Worm (Caenorhabditis elegans) whole organism, L3 larva: ENCODE measurements around the gene alkb-8.

Experiments
- R02D3.7 ChIP-seq: fragments of 150-350 bp; optimal IDR thresholded peaks from 2 replicates; lab custom pipeline; 2014; ENCODE audit warnings: missing biosample characterization, missing genetic modification characterization
- ZK546.5 ChIP-seq: sonication (generic microtip); optimal IDR thresholded peaks from 2 replicates; lab custom pipeline; 2017; ENCODE audit warnings: missing biosample characterization, missing genetic modification characterization
- ama-1 ChIP-seq: fragments of 150-350 bp; optimal IDR thresholded peaks from 2 replicates; lab custom pipeline; 2018
- ceh-16 ChIP-seq: sonication (generic microtip); optimal IDR thresholded peaks from 2 replicates; lab custom pipeline; 2017; ENCODE audit warnings: missing biosample characterization, missing genetic modification characterization
- ceh-28 ChIP-seq: fragments of 150-350 bp; optimal IDR thresholded peaks from 2 replicates; lab custom pipeline; 2014; ENCODE audit warnings: missing biosample characterization, missing genetic modification reagents, missing genetic modification characterization
- ceh-9 ChIP-seq: sonication (generic microtip); optimal IDR thresholded peaks from 2 replicates; lab custom pipeline; 2018; ENCODE audit warnings: missing biosample characterization, missing genetic modification characterization
- daf-12 ChIP-seq: fragments of 150-350 bp; optimal IDR thresholded peaks from 2 replicates; lab custom pipeline; 2014; ENCODE audit warnings: missing biosample characterization, missing genetic modification reagents, missing genetic modification characterization
- egl-27 ChIP-seq: sonication (generic microtip); optimal IDR thresholded peaks from 4 replicates; lab custom pipeline; 2017; ENCODE audit warnings: missing biosample characterization, missing genetic modification reagents, missing genetic modification characterization
- egl-5 ChIP-seq: fragments of 150-350 bp; optimal IDR thresholded peaks from 2 replicates; lab custom pipeline; 2017; ENCODE audit warnings: missing biosample characterization, missing genetic modification reagents, missing genetic modification characterization, inconsistent platforms
- elt-2 ChIP-seq: sonication (generic microtip); optimal IDR thresholded peaks from 2 replicates; lab custom pipeline; 2016; ENCODE audit warnings: missing genetic modification reagents, mild to moderate bottlenecking, missing genetic modification characterization, missing compliant biosample characterization
- eor-1 ChIP-seq, 2 experiments: fragments of 150-350 bp; optimal IDR thresholded peaks; 2 replicates each; lab custom pipeline; 2014 to 2018; ENCODE audit warnings: missing biosample characterization in 2 of 2, missing genetic modification characterization in 2 of 2
- fkh-2 ChIP-seq: fragments of 150-350 bp; optimal IDR thresholded peaks from 2 replicates; lab custom pipeline; 2014; ENCODE audit warnings: missing biosample characterization, missing genetic modification reagents, missing genetic modification characterization
- hmg-11 ChIP-seq: sonication (generic microtip); optimal IDR thresholded peaks from 2 replicates; lab custom pipeline; 2016; ENCODE audit warnings: missing genetic modification characterization, missing compliant biosample characterization
- jun-1 ChIP-seq: fragments of 150-350 bp; optimal IDR thresholded peaks from 2 replicates; lab custom pipeline; 2014; ENCODE audit warnings: missing biosample characterization, missing genetic modification reagents, missing genetic modification characterization
- lin-15B ChIP-seq: fragments of 150-350 bp; optimal IDR thresholded peaks from 2 replicates; lab custom pipeline; 2014; ENCODE audit warnings: missing biosample characterization, missing genetic modification characterization
- lin-39 ChIP-seq: fragments of 150-350 bp; optimal IDR thresholded peaks from 2 replicates; lab custom pipeline; 2018; ENCODE audit warnings: missing biosample characterization, missing genetic modification reagents, missing genetic modification characterization
- mdl-1 ChIP-seq: fragments of 150-350 bp; optimal IDR thresholded peaks from 2 replicates; lab custom pipeline; 2014; ENCODE audit warnings: missing biosample characterization, missing genetic modification characterization
- mml-1 ChIP-seq: fragments of 150-350 bp; sonication (generic microtip); optimal IDR thresholded peaks from 3 replicates; lab custom pipeline; 2014; ENCODE audit warnings: missing biosample characterization, missing genetic modification characterization
- nfya-1 ChIP-seq: sonication (generic microtip); optimal IDR thresholded peaks from 2 replicates; lab custom pipeline; 2017; ENCODE audit warnings: missing genetic modification characterization, mild to moderate bottlenecking, missing compliant biosample characterization, antibody characterized with exemption, moderate library complexity; ENCODE audit not compliant: insufficient read depth
- nhr-11 ChIP-seq: fragments of 150-350 bp; optimal IDR thresholded peaks from 2 replicates; lab custom pipeline; 2014; ENCODE audit warnings: missing biosample characterization, missing genetic modification characterization
- nhr-12 ChIP-seq: fragments of 150-350 bp; optimal IDR thresholded peaks from 2 replicates; lab custom pipeline; 2014; ENCODE audit warnings: missing biosample characterization, missing genetic modification characterization
- nhr-23 ChIP-seq: fragments of 150-350 bp; optimal IDR thresholded peaks from 2 replicates; lab custom pipeline; 2014; ENCODE audit warnings: missing biosample characterization, missing genetic modification reagents, missing genetic modification characterization
- nhr-25 ChIP-seq: sonication (generic microtip); optimal IDR thresholded peaks from 2 replicates; lab custom pipeline; 2017; ENCODE audit warnings: missing biosample characterization, missing genetic modification characterization
- nhr-28 ChIP-seq: fragments of 150-350 bp; optimal IDR thresholded peaks from 2 replicates; lab custom pipeline; 2014; ENCODE audit warnings: missing biosample characterization, missing genetic modification characterization
- nhr-43 ChIP-seq: sonication (generic microtip); optimal IDR thresholded peaks from 2 replicates; lab custom pipeline; 2016; ENCODE audit warnings: mild to moderate bottlenecking, missing genetic modification characterization, missing compliant biosample characterization; ENCODE audit not compliant: poor library complexity, severe bottlenecking
- nhr-76 ChIP-seq: fragments of 150-350 bp; sonication (generic microtip); optimal IDR thresholded peaks from 5 replicates; lab custom pipeline; 2014; ENCODE audit warnings: missing biosample characterization, missing genetic modification characterization
- pha-4 ChIP-seq: fragments of 150-350 bp; optimal IDR thresholded peaks from 2 replicates; lab custom pipeline; 2014; ENCODE audit warnings: missing biosample characterization, missing genetic modification reagents, missing genetic modification characterization
- pqm-1 ChIP-seq: fragments of 150-350 bp; optimal IDR thresholded peaks from 2 replicates; lab custom pipeline; 2017; ENCODE audit warnings: missing biosample characterization, missing genetic modification characterization, inconsistent platforms
- sea-2 ChIP-seq: fragments of 150-350 bp; sonication (generic microtip); optimal IDR thresholded peaks from 4 replicates; lab custom pipeline; 2014; ENCODE audit warnings: missing biosample characterization, missing genetic modification reagents, missing genetic modification characterization
- zag-1 ChIP-seq: fragments of 150-350 bp; optimal IDR thresholded peaks from 2 replicates; lab custom pipeline; 2014; ENCODE audit warnings: missing biosample characterization, missing genetic modification characterization
- ztf-11 ChIP-seq: fragments of 150-350 bp; optimal IDR thresholded peaks from 2 replicates; lab custom pipeline; 2014; ENCODE audit warnings: missing biosample characterization, missing genetic modification characterization
- ztf-4 ChIP-seq: fragments of 150-350 bp; optimal IDR thresholded peaks from 2 replicates; lab custom pipeline; 2014; ENCODE audit warnings: missing biosample characterization, missing genetic modification characterization

The alkb-8 gene

DNA sequence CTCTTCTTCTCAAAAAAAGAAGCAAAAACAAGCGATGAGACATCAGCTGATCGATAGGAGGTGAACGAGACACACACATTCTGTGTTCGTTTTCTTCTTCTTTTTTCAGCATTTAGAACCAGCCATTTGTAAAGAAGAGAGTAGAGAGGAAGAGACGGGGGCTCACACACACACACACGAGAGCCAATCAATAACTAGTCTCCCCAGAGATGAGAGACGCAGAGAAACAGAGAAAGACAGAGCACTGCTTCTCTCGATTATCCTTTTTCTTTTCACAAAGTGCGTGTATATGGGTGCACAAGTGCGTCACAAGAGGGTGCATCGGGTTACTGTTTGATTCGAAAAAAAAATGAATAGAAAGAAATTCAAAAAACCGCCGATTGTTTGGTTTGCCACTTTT lies 31.8 kb upstream of the alkb-8 start (continued):
- TF ChIP-seq ceh-28 (tag; lab: Kevin White, UChicago) (peak; percentile 90), nhr-11 (tag; lab: Kevin White, UChicago) (no peak), zag-1 (tag; lab: Kevin White, UChicago) (no peak), nhr-25 (tag; lab: Kevin White, UChicago) (no peak)

DNA sequence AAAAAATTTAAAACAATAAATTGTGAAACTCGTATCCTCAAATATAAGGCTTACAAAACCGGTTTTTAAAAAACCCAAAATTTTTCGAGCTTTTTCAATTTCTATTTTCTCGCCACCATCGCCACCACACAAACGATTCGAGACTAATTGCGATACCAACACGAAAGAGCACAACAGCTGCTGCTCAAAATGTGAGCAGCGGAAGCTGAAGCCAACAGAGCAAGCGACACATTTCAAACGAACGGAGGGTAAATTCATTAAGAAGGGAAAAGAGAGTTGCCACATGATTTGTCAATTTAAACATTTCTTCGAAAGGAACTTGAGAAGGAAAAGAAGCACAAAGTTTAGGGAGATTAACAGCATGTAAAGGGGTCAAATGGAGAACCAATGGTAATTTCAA lies 30.0 kb upstream of the alkb-8 start:
- TF ChIP-seq ceh-9 (tag; lab: Kevin White, UChicago) (no peak), lin-39 (tag; lab: Kevin White, UChicago) (peak; percentile 36)

DNA sequence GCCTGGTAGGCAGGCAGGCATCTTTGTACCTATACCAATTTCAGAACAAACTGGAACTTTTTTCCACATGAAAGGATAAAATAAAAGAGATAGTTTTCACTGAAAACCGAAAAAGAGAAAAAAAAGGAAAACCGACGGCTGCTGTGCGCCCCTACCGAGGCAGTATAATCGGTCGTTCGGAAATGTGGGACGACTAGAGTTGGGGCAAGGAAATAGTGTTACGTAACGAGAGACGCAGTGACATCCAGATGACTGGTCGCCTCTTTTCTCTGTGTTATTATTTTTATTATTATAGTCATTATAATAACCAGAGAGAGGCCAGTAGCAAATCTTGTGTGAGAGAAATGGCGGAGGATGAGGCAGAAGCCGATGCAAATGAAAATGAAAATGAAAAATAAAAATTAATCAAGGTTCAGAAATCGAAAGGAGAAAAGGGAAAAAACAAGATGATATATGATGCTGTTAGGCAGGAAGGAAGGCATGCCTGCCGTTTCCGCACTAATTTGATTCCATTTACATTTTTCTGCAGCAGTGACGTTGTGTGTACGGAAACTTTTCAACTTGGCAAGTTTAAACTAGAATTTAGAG lies 27.7 kb upstream of the alkb-8 start:
- TF ChIP-seq hmg-11 (tag; lab: Kevin White, UChicago) (peak; percentile 29), daf-12 (tag; lab: Kevin White, UChicago) (no peak), nhr-23 (peak; percentile 23), nfya-1 (peak; percentile 32), R02D3.7 (tag; lab: Kevin White, UChicago) (no peak)

- TF ChIP-seq ceh-16 (no peak), nhr-25 (tag; lab: Kevin White, UChicago) (no peak), nfya-1 (peak; percentile 87), nhr-11 (tag; lab: Kevin White, UChicago) (no peak), mml-1 (tag; lab: Kevin White, UChicago) (no peak), pha-4 (no peak)
Measured at ce11 chrIII:3682869-3683403, 26.2 kb upstream of the alkb-8 start.

DNA sequence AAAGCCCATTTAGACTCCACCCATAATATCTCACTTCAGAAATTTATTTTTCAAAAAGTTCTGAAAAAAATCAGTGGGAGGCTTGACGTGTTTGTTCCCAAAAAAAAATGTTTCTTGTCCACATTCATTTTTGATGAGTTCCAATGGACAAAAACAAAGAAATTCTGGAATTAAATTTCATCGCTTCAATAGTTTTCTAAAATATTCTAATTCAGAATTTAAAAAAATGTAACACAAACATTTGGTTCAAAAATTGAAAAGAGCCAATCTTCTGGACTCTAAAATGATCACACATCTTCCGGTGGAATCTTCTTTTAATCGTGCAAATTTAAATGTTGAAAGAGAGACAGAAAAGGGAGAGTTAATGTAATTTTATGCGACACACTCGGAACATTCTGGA lies 16.6 kb upstream of the alkb-8 start:
- TF ChIP-seq nfya-1 (no peak), ZK546.5 (tag; lab: Kevin White, UChicago) (no peak), zag-1 (tag; lab: Kevin White, UChicago) (no peak), ztf-11 (no peak), nhr-76 (tag; lab: Kevin White, UChicago) (no peak), mdl-1 (tag; lab: Kevin White, UChicago) (no peak), pha-4 (no peak), nhr-12 (no peak), nhr-28 (tag; lab: Kevin White, UChicago) (no peak), pqm-1 (tag; lab: Kevin White, UChicago) (no peak)

DNA sequence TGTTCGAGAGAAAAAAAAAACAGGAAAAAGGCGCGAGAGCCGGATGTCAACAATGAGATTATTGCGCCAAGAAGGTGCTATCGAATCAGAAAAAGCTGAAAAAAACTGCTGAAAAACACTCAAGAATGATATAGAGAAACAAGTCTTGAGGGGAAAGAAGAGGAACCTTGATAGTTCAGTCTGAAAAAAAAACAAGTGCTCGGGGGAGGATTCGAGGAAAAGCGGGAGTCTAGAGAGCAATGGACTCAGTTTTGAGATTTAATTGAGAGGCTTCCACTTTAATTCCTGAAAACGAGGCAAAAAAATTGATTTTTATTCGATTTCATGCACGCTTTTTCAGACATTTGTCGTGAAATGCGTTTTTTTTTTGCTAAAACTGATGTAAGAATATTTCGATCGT lies 14.6 kb upstream of the alkb-8 start, which contains the start of gene npr-15:
npr-15 (minus strand) TSS at position 101 of the 400 bp plus-strand sequence.
- TF ChIP-seq egl-27 (tag; lab: Kevin White, UChicago) = no peak
- TF ChIP-seq, all 47 proteins: peak for 0

ce11 chrIII:3698366-3698765 lies 10.8 kb upstream of the alkb-8 start:
- no peak for TF ChIP-seq ceh-9 (tag; lab: Kevin White, UChicago)
- no peak for TF ChIP-seq ztf-4
- no peak for TF ChIP-seq ceh-16

DNA sequence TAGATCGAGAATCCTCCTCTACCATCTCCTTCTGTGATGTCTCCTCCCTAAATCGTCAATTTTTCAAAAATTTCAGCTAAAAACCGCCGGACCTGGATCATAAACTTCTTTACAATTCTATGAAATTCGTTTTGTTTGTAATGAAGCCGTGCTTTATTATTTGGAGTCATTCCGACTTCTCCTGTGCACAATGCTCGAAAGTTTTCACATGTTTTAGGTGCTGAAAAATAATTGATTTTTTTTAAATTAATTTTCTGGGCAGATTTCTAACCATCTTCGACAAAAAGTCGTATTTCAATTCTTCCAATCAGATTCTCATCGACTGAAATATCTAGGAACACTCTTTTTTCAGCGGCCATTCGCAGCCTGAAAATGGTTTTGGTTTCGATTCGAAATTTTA lies 9.9 kb upstream of the alkb-8 start, which contains the start of gene cyn-9:
cyn-9 (minus strand) TSS at position 366 of the 400 bp plus-strand sequence.
- TF ChIP-seq eor-1 (tag; optimal IDR thresholded peaks at IDR 0.05; lab: Kevin White, UChicago) (no peak), nhr-43 (tag; lab: Kevin White, UChicago) (peak; percentile 26), daf-12 (tag; lab: Kevin White, UChicago) (no peak), sea-2 (GFP tag; lab: Kevin White, UChicago) (no peak), fkh-2 (no peak), R02D3.7 (tag; lab: Kevin White, UChicago) (no peak), ztf-4 (no peak), nhr-28 (tag; lab: Kevin White, UChicago) (no peak), ztf-11 (no peak), nfya-1 (no peak), lin-15B (tag; lab: Kevin White, UChicago) (no peak), nhr-23 (peak; percentile 54), nhr-11 (tag; lab: Kevin White, UChicago) (no peak), jun-1 (tag; lab: Kevin White, UChicago) (no peak), egl-5 (tag; lab: Kevin White, UChicago) (no peak), ceh-28 (tag; lab: Kevin White, UChicago) (peak; percentile 25), ceh-16 (no peak), lin-39 (tag; lab: Kevin White, UChicago) (no peak), ama-1 (lab: Kevin White, UChicago) (no peak), nhr-76 (tag; lab: Kevin White, UChicago) (no peak), elt-2 (tag; lab: Kevin White, UChicago) (no peak), mml-1 (tag; lab: Kevin White, UChicago) (no peak)
